Fruit fly (Drosophila melanogaster) whole organism, embryonic: ENCODE results near the gene mRpL40.
A peak's percentile ranks its signal among the peaks of the same experiment; 100 is the strongest.

Experiments
- B-H1 ChIP-seq: fragments of 200-800 bp; sonication (Bioruptor generic); IDR thresholded peaks from 3 replicates; pipeline ENCODE4 v1.3.6; 2022; ENCODE audit warnings: missing biosample characterization, missing genetic modification characterization
- C15 ChIP-seq: fragments of 200-800 bp; sonication (Bioruptor generic); IDR thresholded peaks from 3 replicates; pipeline ENCODE4 v1.3.6; 2022; ENCODE audit warnings: missing biosample characterization, missing genetic modification characterization
- CG10274 ChIP-seq: fragments of 200-800 bp; sonication (Bioruptor generic); optimal IDR thresholded peaks from 3 replicates; lab custom pipeline; 2017; ENCODE audit warnings: missing biosample characterization, mild to moderate bottlenecking, missing genetic modification characterization
- CG10654 ChIP-seq: fragments of 200-800 bp; sonication (Bioruptor generic); optimal IDR thresholded peaks from 2 replicates; lab custom pipeline; 2016; ENCODE audit warnings: missing biosample characterization, missing genetic modification characterization
- CG12104 ChIP-seq: fragments of 200-800 bp; sonication (Bioruptor generic); optimal IDR thresholded peaks from 3 replicates; lab custom pipeline; 2016; ENCODE audit warnings: missing biosample characterization, missing genetic modification characterization
- CG13894 ChIP-seq: fragments of 200-800 bp; sonication (Bioruptor generic); optimal IDR thresholded peaks from 3 replicates; lab custom pipeline; 2018; ENCODE audit warnings: missing biosample characterization, mild to moderate bottlenecking, missing genetic modification characterization, moderate library complexity
- CG14965 ChIP-seq: fragments of 200-800 bp; sonication (Bioruptor generic); optimal IDR thresholded peaks from 2 replicates; lab custom pipeline; 2016; ENCODE audit warnings: missing biosample characterization, missing genetic modification characterization, borderline replicate concordance
- CG15011 ChIP-seq: fragments of 200-800 bp; sonication (Bioruptor generic); optimal IDR thresholded peaks from 3 replicates; lab custom pipeline; 2018; ENCODE audit warnings: missing biosample characterization, mild to moderate bottlenecking, missing genetic modification characterization
- CG15514 ChIP-seq: fragments of 200-800 bp; sonication (Bioruptor generic); optimal IDR thresholded peaks from 3 replicates; lab custom pipeline; 2017; ENCODE audit warnings: missing biosample characterization, missing genetic modification characterization, mild to moderate bottlenecking, moderate library complexity, missing genetic modification reagents
- CG18599 ChIP-seq: fragments of 200-800 bp; sonication (Bioruptor generic); optimal IDR thresholded peaks from 3 replicates; lab custom pipeline; 2017; ENCODE audit warnings: missing biosample characterization, missing genetic modification characterization, mild to moderate bottlenecking, moderate library complexity, missing genetic modification reagents
- CG18619 ChIP-seq: fragments of 200-800 bp; sonication (Bioruptor generic); optimal IDR thresholded peaks from 3 replicates; lab custom pipeline; 2017; ENCODE audit warnings: missing biosample characterization, mild to moderate bottlenecking, missing genetic modification characterization
- CG2120 ChIP-seq: fragments of 200-800 bp; sonication (Bioruptor generic); optimal IDR thresholded peaks from 3 replicates; lab custom pipeline; 2016; ENCODE audit warnings: missing biosample characterization, missing genetic modification characterization
- CG4404 ChIP-seq: fragments of 200-800 bp; sonication (Bioruptor generic); IDR thresholded peaks from 2 replicates; pipeline ENCODE4 v1.3.6; 2022; ENCODE audit warnings: missing biosample characterization, missing genetic modification characterization
- CG5180 ChIP-seq: fragments of 200-800 bp; sonication (Bioruptor generic); optimal IDR thresholded peaks from 3 replicates; lab custom pipeline; 2017; ENCODE audit warnings: missing biosample characterization, missing genetic modification characterization, mild to moderate bottlenecking, moderate library complexity, missing genetic modification reagents
- CG6175 ChIP-seq: fragments of 200-800 bp; sonication (Bioruptor generic); IDR thresholded peaks from 3 replicates; pipeline ENCODE4 v1.3.6; 2022; ENCODE audit warnings: missing biosample characterization, missing genetic modification characterization
- CG6272 ChIP-seq: fragments of 200-800 bp; sonication (Bioruptor generic); IDR thresholded peaks from 2 replicates; pipeline ENCODE4 v1.3.6; 2022; ENCODE audit warnings: missing biosample characterization, missing genetic modification characterization
- CG7372 ChIP-seq: fragments of 200-800 bp; sonication (Bioruptor generic); IDR thresholded peaks from 2 replicates; pipeline ENCODE4 v1.3.6; 2022; ENCODE audit warnings: missing biosample characterization, missing genetic modification characterization
- CG7556 ChIP-seq: fragments of 200-800 bp; sonication (Bioruptor generic); optimal IDR thresholded peaks from 2 replicates; lab custom pipeline; 2017; ENCODE audit warnings: missing biosample characterization, mild to moderate bottlenecking, missing genetic modification characterization
- CG8765 ChIP-seq: fragments of 200-800 bp; sonication (Bioruptor generic); IDR thresholded peaks from 2 replicates; pipeline ENCODE4 v1.3.6; 2022; ENCODE audit warnings: missing biosample characterization, missing genetic modification characterization
- Camta ChIP-seq: fragments of 200-800 bp; sonication (Bioruptor generic); optimal IDR thresholded peaks from 2 replicates; lab custom pipeline; 2016; ENCODE audit warnings: missing biosample characterization, missing genetic modification characterization
- CkIIα-i1 ChIP-seq: fragments of 200-800 bp; sonication (Bioruptor generic); IDR thresholded peaks from 2 replicates; pipeline ENCODE4 v1.3.6; 2022; ENCODE audit warnings: missing biosample characterization, missing genetic modification characterization
- CrebB ChIP-seq: fragments of 200-800 bp; sonication (Bioruptor generic); optimal IDR thresholded peaks from 3 replicates; lab custom pipeline; 2018; ENCODE audit warnings: missing biosample characterization, mild to moderate bottlenecking, missing genetic modification characterization
- Dad ChIP-seq: fragments of 200-800 bp; sonication (Bioruptor generic); optimal IDR thresholded peaks from 3 replicates; lab custom pipeline; 2016; ENCODE audit warnings: missing biosample characterization, missing genetic modification characterization
- H2.0 ChIP-seq: fragments of 200-800 bp; sonication (Bioruptor generic); IDR thresholded peaks from 2 replicates; pipeline ENCODE4 v1.3.6; 2022; ENCODE audit warnings: missing biosample characterization, missing genetic modification characterization
- HLHmδ ChIP-seq: fragments of 200-800 bp; sonication (Bioruptor generic); optimal IDR thresholded peaks from 2 replicates; lab custom pipeline; 2018; ENCODE audit warnings: missing biosample characterization, mild to moderate bottlenecking, missing genetic modification characterization, moderate library complexity
- MBD-R2 ChIP-seq: fragments of 200-800 bp; sonication (Bioruptor generic); IDR thresholded peaks from 2 replicates; pipeline ENCODE4 v1.3.6; 2022; ENCODE audit warnings: missing biosample characterization, missing genetic modification characterization
- Mad ChIP-seq: fragments of 200-800 bp; sonication (Bioruptor generic); optimal IDR thresholded peaks from 2 replicates; lab custom pipeline; 2016; ENCODE audit warnings: missing biosample characterization, missing genetic modification characterization
- Oaz ChIP-seq: fragments of 200-800 bp; sonication (Bioruptor generic); IDR thresholded peaks from 2 replicates; pipeline ENCODE4 v1.3.6; 2022; ENCODE audit warnings: missing biosample characterization, missing genetic modification characterization
- Xbp1 ChIP-seq: fragments of 200-800 bp; sonication (Bioruptor generic); optimal IDR thresholded peaks from 3 replicates; lab custom pipeline; 2016; ENCODE audit warnings: missing biosample characterization, mild to moderate bottlenecking, missing genetic modification characterization
- ac ChIP-seq: fragments of 200-800 bp; sonication (Bioruptor generic); optimal IDR thresholded peaks from 3 replicates; lab custom pipeline; 2017; ENCODE audit warnings: missing biosample characterization, mild to moderate bottlenecking, missing genetic modification characterization
- cato ChIP-seq: fragments of 200-800 bp; sonication (Bioruptor generic); optimal IDR thresholded peaks from 2 replicates; lab custom pipeline; 2016; ENCODE audit warnings: missing biosample characterization, missing genetic modification characterization, borderline replicate concordance
- chif ChIP-seq, 2 experiments: fragments of 200-800 bp; sonication (Bioruptor generic); optimal IDR thresholded peaks; 3 replicates each; lab custom pipeline; 2016; ENCODE audit warnings: missing biosample characterization in 2 of 2, missing genetic modification characterization in 2 of 2
- ci ChIP-seq: fragments of 200-800 bp; sonication (Bioruptor generic); IDR thresholded peaks from 3 replicates; pipeline ENCODE4 v1.3.6; 2022; ENCODE audit warnings: missing biosample characterization, missing genetic modification characterization
- disco-r ChIP-seq: fragments of 200-800 bp; sonication (Bioruptor generic); optimal IDR thresholded peaks from 2 replicates; lab custom pipeline; 2016; ENCODE audit warnings: missing biosample characterization, missing genetic modification characterization
- eyg ChIP-seq: fragments of 200-800 bp; sonication (Bioruptor generic); optimal IDR thresholded peaks from 3 replicates; lab custom pipeline; 2016; ENCODE audit warnings: missing biosample characterization, missing genetic modification characterization
- ftz-f1 ChIP-seq: fragments of 200-800 bp; sonication (Bioruptor generic); optimal IDR thresholded peaks from 2 replicates; lab custom pipeline; 2016; ENCODE audit warnings: missing biosample characterization, missing genetic modification characterization
- fu2 ChIP-seq: fragments of 200-800 bp; sonication (Bioruptor generic); optimal IDR thresholded peaks from 2 replicates; lab custom pipeline; 2016; ENCODE audit warnings: missing biosample characterization, missing genetic modification characterization
- jigr1 ChIP-seq: fragments of 200-800 bp; sonication (Bioruptor generic); IDR thresholded peaks from 3 replicates; pipeline ENCODE4 v1.3.6; 2022; ENCODE audit warnings: missing biosample characterization, missing genetic modification characterization
- jing ChIP-seq: fragments of 200-800 bp; sonication (Bioruptor generic); optimal IDR thresholded peaks from 2 replicates; lab custom pipeline; 2018; ENCODE audit warnings: missing biosample characterization, mild to moderate bottlenecking, missing genetic modification characterization
- lilli ChIP-seq: fragments of 200-800 bp; sonication (Bioruptor generic); optimal IDR thresholded peaks from 3 replicates; lab custom pipeline; 2016; ENCODE audit warnings: missing biosample characterization, missing genetic modification characterization
- mld ChIP-seq: fragments of 200-800 bp; sonication (Bioruptor generic); IDR thresholded peaks from 3 replicates; pipeline ENCODE4 v1.3.6; 2022; ENCODE audit warnings: missing biosample characterization, missing genetic modification characterization; ENCODE audit not compliant: partially characterized antibody
- nmo ChIP-seq: fragments of 200-800 bp; sonication (Bioruptor generic); optimal IDR thresholded peaks from 2 replicates; lab custom pipeline; 2018; ENCODE audit warnings: missing biosample characterization, mild to moderate bottlenecking, missing genetic modification characterization, moderate library complexity
- pum ChIP-seq: fragments of 200-800 bp; sonication (Bioruptor generic); optimal IDR thresholded peaks from 2 replicates; lab custom pipeline; 2016; ENCODE audit warnings: missing biosample characterization, missing genetic modification characterization
- seq ChIP-seq: fragments of 200-800 bp; sonication (Bioruptor generic); IDR thresholded peaks from 2 replicates; pipeline ENCODE4 v1.3.6; 2022; ENCODE audit warnings: missing biosample characterization, missing genetic modification characterization
- sim ChIP-seq: fragments of 200-800 bp; sonication (Bioruptor generic); IDR thresholded peaks from 2 replicates; pipeline ENCODE4 v1.3.6; 2022; ENCODE audit warnings: missing biosample characterization, missing genetic modification characterization
- sisA ChIP-seq: fragments of 200-800 bp; sonication (Bioruptor generic); IDR thresholded peaks from 2 replicates; pipeline ENCODE4 v1.3.6; 2022; ENCODE audit warnings: missing biosample characterization, missing genetic modification characterization
- sqz ChIP-seq: fragments of 200-800 bp; sonication (Bioruptor generic); optimal IDR thresholded peaks from 3 replicates; lab custom pipeline; 2018; ENCODE audit warnings: missing biosample characterization, mild to moderate bottlenecking, missing genetic modification characterization
- ttk ChIP-seq: fragments of 200-800 bp; sonication (Bioruptor generic); IDR thresholded peaks from 2 replicates; pipeline ENCODE4 v2.1.2; 2022; ENCODE audit warnings: missing biosample characterization, missing genetic modification characterization
- unc-4 ChIP-seq: fragments of 200-800 bp; sonication (Bioruptor generic); IDR thresholded peaks from 2 replicates; pipeline ENCODE4 v1.3.6; 2022; ENCODE audit warnings: missing biosample characterization, missing genetic modification characterization; ENCODE audit not compliant: partially characterized antibody

The mRpL40 gene

DNA sequence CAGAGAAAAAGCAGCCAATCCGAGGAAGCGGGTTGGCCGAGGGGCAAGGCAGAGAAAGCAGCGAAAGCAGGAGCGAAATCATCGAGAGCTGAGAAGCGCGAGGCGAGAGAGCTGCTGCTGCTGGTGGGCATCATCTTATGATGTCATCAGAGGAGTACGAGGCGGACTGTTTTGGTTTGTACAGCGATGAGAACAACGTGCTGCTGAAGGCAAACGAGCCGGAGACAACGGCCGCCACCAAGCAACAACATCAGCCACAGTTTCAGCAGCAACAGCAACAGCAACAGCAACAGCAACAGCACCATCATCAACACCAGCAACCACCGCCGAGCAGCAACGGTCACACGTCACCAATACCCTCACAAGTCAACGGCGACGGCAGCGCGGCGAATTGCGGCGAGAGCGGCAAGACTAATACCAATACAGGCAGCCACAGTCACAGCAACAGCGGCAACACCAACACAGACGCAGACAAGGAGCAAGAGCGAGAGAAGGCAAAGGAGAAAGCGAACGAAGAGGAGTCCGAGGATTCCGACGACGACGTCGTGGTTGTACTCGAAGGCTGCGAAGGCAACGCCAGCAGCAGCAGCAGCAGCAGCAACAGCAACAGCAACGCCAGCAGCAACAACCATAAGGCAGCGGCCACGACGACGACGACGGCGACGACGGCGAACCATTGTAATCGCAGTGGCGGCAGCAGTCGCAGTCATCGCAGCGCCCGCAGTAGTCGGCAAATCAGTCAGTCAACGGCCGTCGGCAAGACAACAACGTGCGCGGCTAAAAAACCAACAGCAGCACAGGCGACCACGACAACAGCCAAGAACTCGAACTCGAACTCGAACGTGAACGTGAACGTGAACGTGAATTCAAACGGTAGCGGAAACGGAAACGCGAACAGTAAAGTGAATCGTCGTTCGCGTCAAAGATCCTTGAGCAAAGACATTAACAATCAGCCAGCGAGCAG, 35.4 kb upstream of the mRpL40 start (continued):
- TF ChIP-seq H2.0 (GFP tag; lab: Robert Waterston, UW) (0 out of 2 replicates have a peak, but pooled peaks have one; percentile 16), CG4404 (no peak), CG18619 (GFP tag; lab: Kevin White, UChicago) (no peak), sim (GFP tag; lab: Robert Waterston, UW) (no peak), cato (no peak), CG7372 (GFP tag; lab: Robert Waterston, UW) (0 out of 2 replicates have a peak, but pooled peaks have one; percentile 4), Dad (peak; percentile 24), sisA (no peak), disco-r (GFP tag; lab: Kevin White, UChicago) (peak; percentile 30), seq (GFP tag; lab: Robert Waterston, UW) (peak; percentile 37; the same call in 1 of the 2 replicates), fu2 (GFP tag; lab: Kevin White, UChicago) (no peak), ftz-f1 (GFP tag; lab: Kevin White, UChicago) (no peak), chif (GFP tag; optimal IDR thresholded peaks at IDR 0.05; lab: Kevin White, UChicago) (peak in 1 of 2 experiments; percentile 53), CG5180 (GFP tag; lab: Kevin White, UChicago) (peak; percentile 95), CrebB (tag; lab: Kevin White, UChicago) (peak; percentile 29), CG18599 (no peak), CG7556 (no peak), B-H1 (GFP tag; lab: Robert Waterston, UW) (no peak), unc-4 (GFP tag; lab: Robert Waterston, UW) (0 out of 2 replicates have a peak, but pooled peaks have one; percentile 19), lilli (GFP tag; lab: Kevin White, UChicago) (no peak), Camta (GFP tag; lab: Kevin White, UChicago) (peak; percentile 14), pum (GFP tag; lab: Kevin White, UChicago) (no peak), mld (GFP tag; lab: Robert Waterston, UW) (no peak), eyg (GFP tag; lab: Kevin White, UChicago) (no peak), MBD-R2 (no peak), CG15514 (GFP tag; lab: Kevin White, UChicago) (no peak), ttk (no peak), Xbp1 (GFP tag; lab: Kevin White, UChicago) (no peak), CG13894 (tag; lab: Kevin White, UChicago) (no peak), HLHmδ (GFP tag; lab: Kevin White, UChicago) (peak; percentile 74), CG15011 (no peak), CG6175 (peak; percentile 69; the same call in 2 of the 3 replicates), CkIIα-i1 (GFP tag; lab: Robert Waterston, UW) (no peak), Mad (GFP tag; lab: Kevin White, UChicago) (no peak), sqz (GFP tag; lab: Kevin White, UChicago) (no peak), CG10654 (GFP tag; lab: Kevin White, UChicago) (no peak), CG12104 (GFP tag; lab: Kevin White, UChicago) (no peak), Oaz (GFP tag; lab: Robert Waterston, UW) (no peak), ac (GFP tag; lab: Kevin White, UChicago) (peak; percentile 42), CG14965 (GFP tag; lab: Kevin White, UChicago) (no peak), ci (GFP tag; lab: Robert Waterston, UW) (peak; percentile 73; the same call in 2 of the 3 replicates), CG8765 (peak; percentile 21), jing (GFP tag; lab: Kevin White, UChicago) (peak; percentile 45), CG2120 (GFP tag; lab: Kevin White, UChicago) (no peak), nmo (peak; percentile 14), CG10274 (GFP tag; lab: Kevin White, UChicago) (no peak), CG6272 (GFP tag; lab: Robert Waterston, UW) (0 out of 2 replicates have a peak, but pooled peaks have one; percentile 28), jigr1 (GFP tag; lab: Robert Waterston, UW) (no peak), C15 (GFP tag; lab: Robert Waterston, UW) (no peak)
